Worm (Caenorhabditis elegans) whole organism, young adult: ENCODE results near the gene piki-1.
A peak's percentile ranks its signal among the peaks of the same experiment; 100 is the strongest.

Experiments used
- B0019.2 ChIP-seq: fragments of 200-800 bp; sonication (Bioruptor generic); conservative IDR thresholded peaks from 2 replicates; pipeline ENCODE4 v1.3.6; 2022; ENCODE audit warnings: missing genetic modification reagents, missing genetic modification characterization, missing compliant biosample characterization
- C06A6.2 ChIP-seq: fragments of 200-800 bp; sonication (Bioruptor generic); conservative IDR thresholded peaks from 2 replicates; pipeline ENCODE4 v1.3.6; 2022; ENCODE audit warnings: missing genetic modification characterization, missing compliant biosample characterization
- C17E4.6 ChIP-seq: fragments of 200-800 bp; sonication (Bioruptor generic); IDR thresholded peaks from 2 replicates; pipeline ENCODE4 v1.3.6; 2022; ENCODE audit warnings: missing genetic modification reagents, missing genetic modification characterization, missing compliant biosample characterization
- F10E7.11 ChIP-seq: sonication (generic microtip); optimal IDR thresholded peaks from 2 replicates; lab custom pipeline; 2017; ENCODE audit warnings: mild to moderate bottlenecking, missing genetic modification characterization, moderate library complexity, missing compliant biosample characterization
- F37B4.10 ChIP-seq: fragments of 200-800 bp; sonication (Bioruptor generic); IDR thresholded peaks from 2 replicates; pipeline ENCODE4 v1.3.6; 2022; ENCODE audit warnings: missing genetic modification characterization, missing compliant biosample characterization
- F55B11.4 ChIP-seq: sonication (generic microtip); optimal IDR thresholded peaks from 2 replicates; lab custom pipeline; 2016; ENCODE audit warnings: missing compliant biosample characterization, missing genetic modification characterization, borderline replicate concordance; ENCODE audit not compliant: insufficient read depth
- K11D2.4 ChIP-seq: fragments of 200-800 bp; sonication (Bioruptor generic); IDR thresholded peaks from 2 replicates; pipeline ENCODE4 v1.3.6; 2022; ENCODE audit warnings: missing genetic modification reagents, missing genetic modification characterization, missing compliant biosample characterization
- T07F8.4 ChIP-seq: sonication (generic microtip); optimal IDR thresholded peaks from 2 replicates; lab custom pipeline; 2016; ENCODE audit warnings: mild to moderate bottlenecking, missing genetic modification characterization, moderate library complexity, missing compliant biosample characterization
- T26A5.8 ChIP-seq: sonication (generic microtip); optimal IDR thresholded peaks from 2 replicates; lab custom pipeline; 2016; ENCODE audit warnings: missing genetic modification characterization, missing compliant biosample characterization
- Y53F4B.3 ChIP-seq: fragments of 200-800 bp; sonication (Bioruptor generic); IDR thresholded peaks from 2 replicates; pipeline ENCODE4 v1.3.6; 2022; ENCODE audit warnings: missing genetic modification reagents, missing genetic modification characterization, missing compliant biosample characterization
- Y53G8AR.9 ChIP-seq: fragments of 200-800 bp; sonication (Bioruptor generic); conservative IDR thresholded peaks from 2 replicates; pipeline ENCODE4 v1.3.6; 2022; ENCODE audit warnings: missing genetic modification reagents, missing genetic modification characterization, missing compliant biosample characterization
- Y79H2A.3 ChIP-seq: fragments of 200-800 bp; sonication (Bioruptor generic); conservative IDR thresholded peaks from 2 replicates; pipeline ENCODE4 v1.3.6; 2022; ENCODE audit warnings: missing genetic modification reagents, missing genetic modification characterization, missing compliant biosample characterization
- Y95B8A.8 ChIP-seq: fragments of 200-800 bp; sonication (Bioruptor generic); IDR thresholded peaks from 2 replicates; pipeline ENCODE4 v1.3.6; 2022; ENCODE audit warnings: missing genetic modification reagents, missing genetic modification characterization, missing compliant biosample characterization
- akir-1 ChIP-seq: fragments of 200-800 bp; sonication (Bioruptor generic); optimal IDR thresholded peaks from 2 replicates; lab custom pipeline; 2018; ENCODE audit warnings: mild to moderate bottlenecking, missing genetic modification characterization, moderate library complexity, missing compliant biosample characterization
- aptf-2 ChIP-seq: fragments of 200-800 bp; sonication (Bioruptor generic); conservative IDR thresholded peaks from 2 replicates; pipeline ENCODE4 v1.3.6; 2022; ENCODE audit warnings: missing genetic modification reagents, missing genetic modification characterization, missing compliant biosample characterization
- aptf-3 ChIP-seq: fragments of 200-800 bp; sonication (Bioruptor generic); IDR thresholded peaks from 2 replicates; pipeline ENCODE4 v1.3.6; 2022; ENCODE audit warnings: missing genetic modification characterization, missing compliant biosample characterization
- attf-3 ChIP-seq: fragments of 200-800 bp; sonication (Bioruptor generic); conservative IDR thresholded peaks from 2 replicates; pipeline ENCODE4 v1.3.6; 2022; ENCODE audit warnings: missing genetic modification reagents, missing genetic modification characterization, missing compliant biosample characterization
- cebp-2 ChIP-seq: fragments of 200-800 bp; sonication (Bioruptor generic); IDR thresholded peaks from 2 replicates; pipeline ENCODE4 v1.3.6; 2022; ENCODE audit warnings: missing genetic modification characterization, missing compliant biosample characterization
- ceh-27 ChIP-seq: fragments of 200-800 bp; sonication (Bioruptor generic); optimal IDR thresholded peaks from 2 replicates; lab custom pipeline; 2018; ENCODE audit warnings: mild to moderate bottlenecking, missing genetic modification characterization, moderate library complexity, missing compliant biosample characterization
- ceh-91 ChIP-seq: fragments of 200-800 bp; sonication (Bioruptor generic); IDR thresholded peaks from 2 replicates; pipeline ENCODE4 v1.3.6; 2022; ENCODE audit warnings: missing genetic modification reagents, missing genetic modification characterization, missing compliant biosample characterization
- chd-7 ChIP-seq: sonication (generic microtip); optimal IDR thresholded peaks from 2 replicates; lab custom pipeline; 2016; ENCODE audit warnings: mild to moderate bottlenecking, missing genetic modification characterization, moderate library complexity, missing compliant biosample characterization
- die-1 ChIP-seq: sonication (generic microtip); optimal IDR thresholded peaks from 2 replicates; lab custom pipeline; 2016; ENCODE audit warnings: missing genotype, mild to moderate bottlenecking, missing genetic modification characterization, missing compliant biosample characterization
- egl-44 ChIP-seq: fragments of 200-800 bp; sonication (Bioruptor generic); IDR thresholded peaks from 2 replicates; pipeline ENCODE4 v1.3.6; 2022; ENCODE audit warnings: missing genetic modification reagents, missing genetic modification characterization, missing compliant biosample characterization
- egrh-3 ChIP-seq: fragments of 200-800 bp; sonication (Bioruptor generic); IDR thresholded peaks from 2 replicates; pipeline ENCODE4 v1.3.6; 2022; ENCODE audit warnings: missing genetic modification reagents, missing genetic modification characterization, missing compliant biosample characterization
- gei-17 ChIP-seq: fragments of 200-800 bp; sonication (Bioruptor generic); optimal IDR thresholded peaks from 2 replicates; lab custom pipeline; 2018; ENCODE audit warnings: mild to moderate bottlenecking, missing genetic modification characterization, missing compliant biosample characterization
- him-1 ChIP-seq: sonication (generic microtip); optimal IDR thresholded peaks from 2 replicates; lab custom pipeline; 2016; ENCODE audit warnings: missing genotype, missing genetic modification reagents, missing genetic modification characterization, missing compliant biosample characterization
- hlh-26 ChIP-seq: fragments of 200-800 bp; sonication (Bioruptor generic); conservative IDR thresholded peaks from 2 replicates; pipeline ENCODE4 v1.3.6; 2022; ENCODE audit warnings: missing genetic modification reagents, missing genetic modification characterization, missing compliant biosample characterization
- hrde-1 ChIP-seq: sonication (generic microtip); optimal IDR thresholded peaks from 2 replicates; lab custom pipeline; 2016; ENCODE audit warnings: missing genetic modification characterization, mild to moderate bottlenecking, missing compliant biosample characterization, moderate library complexity, missing genotype, missing genetic modification reagents, borderline replicate concordance
- hsf-1 ChIP-seq: fragments of 200-800 bp; sonication (Bioruptor generic); IDR thresholded peaks from 2 replicates; pipeline ENCODE4 v1.3.6; 2022; ENCODE audit warnings: missing genetic modification reagents, missing genetic modification characterization, missing compliant biosample characterization
- let-607 ChIP-seq, 2 experiments: fragments of 200-800 bp in 1 of 2; sonication (Bioruptor generic) in 1 of 2; sonication (generic microtip) in 1 of 2; optimal IDR thresholded peaks; 2 replicates each; lab custom pipeline; 2016 to 2018; ENCODE audit warnings: mild to moderate bottlenecking in 2 of 2, missing compliant biosample characterization in 2 of 2, missing genetic modification characterization in 2 of 2, moderate library complexity in 2 of 2, missing genotype in 1 of 2
- lsy-27 ChIP-seq: sonication (generic microtip); optimal IDR thresholded peaks from 2 replicates; lab custom pipeline; 2017; ENCODE audit warnings: missing genetic modification characterization, mild to moderate bottlenecking, missing compliant biosample characterization, antibody characterized with exemption, missing genotype, borderline replicate concordance; ENCODE audit not compliant: insufficient read depth
- madf-10 ChIP-seq: sonication (generic microtip); optimal IDR thresholded peaks from 2 replicates; lab custom pipeline; 2016; ENCODE audit warnings: mild to moderate bottlenecking, missing genetic modification characterization, missing compliant biosample characterization
- madf-3 ChIP-seq: fragments of 200-800 bp; sonication (Bioruptor generic); IDR thresholded peaks from 2 replicates; pipeline ENCODE4 v1.3.6; 2022; ENCODE audit warnings: missing genetic modification reagents, missing genetic modification characterization, missing compliant biosample characterization
- madf-6 ChIP-seq: fragments of 200-800 bp; sonication (Bioruptor generic); IDR thresholded peaks from 2 replicates; pipeline ENCODE4 v1.3.6; 2022; ENCODE audit warnings: missing genetic modification reagents, missing genetic modification characterization, missing compliant biosample characterization
- madf-8 ChIP-seq: fragments of 200-800 bp; sonication (Bioruptor generic); conservative IDR thresholded peaks from 2 replicates; pipeline ENCODE4 v1.3.6; 2022; ENCODE audit warnings: missing genetic modification reagents, missing genetic modification characterization, missing compliant biosample characterization
- mel-28 ChIP-seq: sonication (generic microtip); optimal IDR thresholded peaks from 2 replicates; lab custom pipeline; 2016; ENCODE audit warnings: borderline replicate concordance, mild to moderate bottlenecking, missing genetic modification characterization, missing compliant biosample characterization
- nhr-80 ChIP-seq: sonication (generic microtip); optimal IDR thresholded peaks from 2 replicates; lab custom pipeline; 2016; ENCODE audit warnings: missing genetic modification characterization, missing compliant biosample characterization
- nhr-90 ChIP-seq: sonication (generic microtip); optimal IDR thresholded peaks from 2 replicates; lab custom pipeline; 2016; ENCODE audit warnings: missing genotype, mild to moderate bottlenecking, missing genetic modification characterization, missing compliant biosample characterization
- repo-1 ChIP-seq: sonication (generic microtip); optimal IDR thresholded peaks from 2 replicates; lab custom pipeline; 2017; ENCODE audit warnings: mild to moderate bottlenecking, missing genetic modification characterization, missing compliant biosample characterization
- snpc-1.1 ChIP-seq: sonication (generic microtip); optimal IDR thresholded peaks from 2 replicates; lab custom pipeline; 2017; ENCODE audit warnings: missing genetic modification characterization, mild to moderate bottlenecking, missing compliant biosample characterization, antibody characterized with exemption, moderate library complexity, missing genotype, missing genetic modification reagents; ENCODE audit not compliant: insufficient read depth
- somi-1 ChIP-seq: fragments of 200-800 bp; sonication (Bioruptor generic); optimal IDR thresholded peaks from 2 replicates; lab custom pipeline; 2018; ENCODE audit warnings: mild to moderate bottlenecking, missing genetic modification characterization, missing compliant biosample characterization
- sptf-2 ChIP-seq: fragments of 200-800 bp; sonication (Bioruptor generic); optimal IDR thresholded peaks from 2 replicates; lab custom pipeline; 2018; ENCODE audit warnings: mild to moderate bottlenecking, missing genetic modification characterization, missing compliant biosample characterization
- zfh-2 ChIP-seq: fragments of 200-800 bp; sonication (Bioruptor generic); conservative IDR thresholded peaks from 2 replicates; pipeline ENCODE4 v1.3.6; 2022; ENCODE audit warnings: missing genetic modification reagents, missing genetic modification characterization, missing compliant biosample characterization
- ztf-18 ChIP-seq: sonication (generic microtip); optimal IDR thresholded peaks from 2 replicates; lab custom pipeline; 2016; ENCODE audit warnings: missing genotype, mild to moderate bottlenecking, missing genetic modification characterization, missing compliant biosample characterization
- ztf-25 ChIP-seq: fragments of 200-800 bp; sonication (Bioruptor generic); IDR thresholded peaks from 2 replicates; pipeline ENCODE4 v1.3.6; 2022; ENCODE audit warnings: missing genetic modification reagents, missing genetic modification characterization, missing compliant biosample characterization
- ztf-6 ChIP-seq: fragments of 200-800 bp; sonication (Bioruptor generic); IDR thresholded peaks from 2 replicates; pipeline ENCODE4 v1.3.6; 2022; ENCODE audit warnings: missing genetic modification reagents, missing genetic modification characterization, missing compliant biosample characterization

Gene piki-1

ce11 chrX:15274827-15275761 lies 28.9 kb upstream of the piki-1 start:
- TF ChIP-seq Y79H2A.3 (GFP tag; lab: Robert Waterston, UW) (no peak), ztf-6 (GFP tag; lab: Robert Waterston, UW) (no peak), sptf-2 (no peak), akir-1 (no peak), F55B11.4 (tag; lab: Kevin White, UChicago) (no peak), hrde-1 (tag; lab: Kevin White, UChicago) (no peak), ceh-91 (GFP tag; lab: Robert Waterston, UW) (no peak), nhr-90 (tag; lab: Kevin White, UChicago) (no peak), F37B4.10 (GFP tag; lab: Robert Waterston, UW) (no peak), Y53F4B.3 (GFP tag; lab: Robert Waterston, UW) (no peak), B0019.2 (GFP tag; lab: Robert Waterston, UW) (no peak), nhr-80 (peak; percentile 41), aptf-3 (GFP tag; lab: Robert Waterston, UW) (no peak), madf-6 (GFP tag; lab: Robert Waterston, UW) (no peak), hsf-1 (GFP tag; lab: Robert Waterston, UW) (no peak), gei-17 (peak; percentile 21), snpc-1.1 (tag; lab: Kevin White, UChicago) (no peak), mel-28 (no peak), egrh-3 (GFP tag; lab: Robert Waterston, UW) (peak; percentile 93), madf-8 (GFP tag; lab: Robert Waterston, UW) (no peak), ztf-25 (GFP tag; lab: Robert Waterston, UW) (no peak), somi-1 (GFP tag; lab: Kevin White, UChicago) (peak; percentile 71), aptf-2 (no peak), ztf-18 (tag; lab: Kevin White, UChicago) (no peak), zfh-2 (GFP tag; lab: Robert Waterston, UW) (peak; percentile 96), Y53G8AR.9 (no peak), T26A5.8 (no peak), let-607 (tag; optimal IDR thresholded peaks at IDR 0.05; lab: Kevin White, UChicago) (no peak), T07F8.4 (tag; lab: Kevin White, UChicago) (no peak), ceh-27 (GFP tag; lab: Kevin White, UChicago) (peak; percentile 80), repo-1 (tag; lab: Kevin White, UChicago) (peak; percentile 14), K11D2.4 (no peak; the same call in 1 of the 2 replicates), Y95B8A.8 (GFP tag; lab: Robert Waterston, UW) (no peak), hlh-26 (GFP tag; lab: Robert Waterston, UW) (no peak), madf-10 (tag; lab: Kevin White, UChicago) (peak; percentile 39), C06A6.2 (GFP tag; lab: Robert Waterston, UW) (0 out of 2 replicates have a peak, but pooled peaks have one; percentile 38), chd-7 (tag; lab: Kevin White, UChicago) (peak; percentile 87), die-1 (tag; lab: Kevin White, UChicago) (no peak), attf-3 (no peak), egl-44 (0 out of 2 replicates have a peak, but pooled peaks have one; percentile 25), C17E4.6 (GFP tag; lab: Robert Waterston, UW) (no peak), cebp-2 (GFP tag; lab: Robert Waterston, UW) (no peak), madf-3 (GFP tag; lab: Robert Waterston, UW) (no peak), F10E7.11 (no peak), lsy-27 (no peak), him-1 (tag; lab: Kevin White, UChicago) (no peak)
